Worm (Caenorhabditis elegans) whole organism, L3 larva: ENCODE data around the gene Y66D12A.21.

Experiments
- aly-2 ChIP-seq: fragments of 150-350 bp; optimal IDR thresholded peaks from 2 replicates; lab custom pipeline; 2014; ENCODE audit warnings: missing biosample characterization, missing genetic modification characterization
- ceh-16 ChIP-seq: sonication (generic microtip); optimal IDR thresholded peaks from 2 replicates; lab custom pipeline; 2017; ENCODE audit warnings: missing biosample characterization, missing genetic modification characterization
- ceh-82 ChIP-seq: fragments of 150-350 bp; optimal IDR thresholded peaks from 2 replicates; lab custom pipeline; 2014; ENCODE audit warnings: missing biosample characterization, missing genetic modification characterization
- daf-12 ChIP-seq: fragments of 150-350 bp; optimal IDR thresholded peaks from 2 replicates; lab custom pipeline; 2014; ENCODE audit warnings: missing biosample characterization, missing genetic modification reagents, missing genetic modification characterization
- egl-27 ChIP-seq: sonication (generic microtip); optimal IDR thresholded peaks from 4 replicates; lab custom pipeline; 2017; ENCODE audit warnings: missing biosample characterization, missing genetic modification reagents, missing genetic modification characterization
- elt-1 ChIP-seq: fragments of 150-350 bp; optimal IDR thresholded peaks from 2 replicates; lab custom pipeline; 2014; ENCODE audit warnings: missing biosample characterization, missing genetic modification characterization
- fkh-10 ChIP-seq: sonication (generic microtip); optimal IDR thresholded peaks from 2 replicates; lab custom pipeline; 2017; ENCODE audit warnings: missing biosample characterization, missing genetic modification reagents, missing genetic modification characterization
- fos-1 ChIP-seq: fragments of 150-350 bp; optimal IDR thresholded peaks from 2 replicates; lab custom pipeline; 2014; ENCODE audit warnings: missing biosample characterization, missing genetic modification characterization
- jun-1 ChIP-seq: fragments of 150-350 bp; optimal IDR thresholded peaks from 2 replicates; lab custom pipeline; 2014; ENCODE audit warnings: missing biosample characterization, missing genetic modification reagents, missing genetic modification characterization
- lin-15B ChIP-seq: fragments of 150-350 bp; optimal IDR thresholded peaks from 2 replicates; lab custom pipeline; 2014; ENCODE audit warnings: missing biosample characterization, missing genetic modification characterization
- lsy-12 ChIP-seq: sonication (generic microtip); optimal IDR thresholded peaks from 2 replicates; lab custom pipeline; 2016; ENCODE audit warnings: mild to moderate bottlenecking, missing genetic modification characterization, missing compliant biosample characterization
- mdl-1 ChIP-seq: fragments of 150-350 bp; optimal IDR thresholded peaks from 2 replicates; lab custom pipeline; 2014; ENCODE audit warnings: missing biosample characterization, missing genetic modification characterization
- nfya-1 ChIP-seq: sonication (generic microtip); optimal IDR thresholded peaks from 2 replicates; lab custom pipeline; 2017; ENCODE audit warnings: missing genetic modification characterization, mild to moderate bottlenecking, missing compliant biosample characterization, antibody characterized with exemption, moderate library complexity; ENCODE audit not compliant: insufficient read depth
- nhr-11 ChIP-seq: fragments of 150-350 bp; optimal IDR thresholded peaks from 2 replicates; lab custom pipeline; 2014; ENCODE audit warnings: missing biosample characterization, missing genetic modification characterization
- nhr-12 ChIP-seq: fragments of 150-350 bp; optimal IDR thresholded peaks from 2 replicates; lab custom pipeline; 2014; ENCODE audit warnings: missing biosample characterization, missing genetic modification characterization
- nhr-43 ChIP-seq: sonication (generic microtip); optimal IDR thresholded peaks from 2 replicates; lab custom pipeline; 2016; ENCODE audit warnings: mild to moderate bottlenecking, missing genetic modification characterization, missing compliant biosample characterization; ENCODE audit not compliant: poor library complexity, severe bottlenecking
- nhr-67 ChIP-seq: fragments of 150-350 bp; optimal IDR thresholded peaks from 2 replicates; lab custom pipeline; 2014; ENCODE audit warnings: missing biosample characterization, missing genetic modification characterization
- nhr-76 ChIP-seq: fragments of 150-350 bp; sonication (generic microtip); optimal IDR thresholded peaks from 5 replicates; lab custom pipeline; 2014; ENCODE audit warnings: missing biosample characterization, missing genetic modification characterization
- pha-4 ChIP-seq: fragments of 150-350 bp; optimal IDR thresholded peaks from 2 replicates; lab custom pipeline; 2014; ENCODE audit warnings: missing biosample characterization, missing genetic modification reagents, missing genetic modification characterization
- pqm-1 ChIP-seq: fragments of 150-350 bp; optimal IDR thresholded peaks from 2 replicates; lab custom pipeline; 2017; ENCODE audit warnings: missing biosample characterization, missing genetic modification characterization, inconsistent platforms
- sea-2 ChIP-seq: fragments of 150-350 bp; sonication (generic microtip); optimal IDR thresholded peaks from 4 replicates; lab custom pipeline; 2014; ENCODE audit warnings: missing biosample characterization, missing genetic modification reagents, missing genetic modification characterization
- skn-1 ChIP-seq: fragments of 150-350 bp; optimal IDR thresholded peaks from 2 replicates; lab custom pipeline; 2014; ENCODE audit warnings: missing biosample characterization, missing genetic modification characterization
- snpc-4 ChIP-seq: fragments of 150-350 bp; optimal IDR thresholded peaks from 2 replicates; lab custom pipeline; 2014; ENCODE audit warnings: missing biosample characterization, missing genetic modification characterization
- unc-39 ChIP-seq: sonication (generic microtip); optimal IDR thresholded peaks from 4 replicates; lab custom pipeline; 2017; ENCODE audit warnings: missing biosample characterization, missing genetic modification characterization
- ztf-11 ChIP-seq: fragments of 150-350 bp; optimal IDR thresholded peaks from 2 replicates; lab custom pipeline; 2014; ENCODE audit warnings: missing biosample characterization, missing genetic modification characterization
- ztf-4 ChIP-seq: fragments of 150-350 bp; optimal IDR thresholded peaks from 2 replicates; lab custom pipeline; 2014; ENCODE audit warnings: missing biosample characterization, missing genetic modification characterization

The Y66D12A.21 gene

DNA sequence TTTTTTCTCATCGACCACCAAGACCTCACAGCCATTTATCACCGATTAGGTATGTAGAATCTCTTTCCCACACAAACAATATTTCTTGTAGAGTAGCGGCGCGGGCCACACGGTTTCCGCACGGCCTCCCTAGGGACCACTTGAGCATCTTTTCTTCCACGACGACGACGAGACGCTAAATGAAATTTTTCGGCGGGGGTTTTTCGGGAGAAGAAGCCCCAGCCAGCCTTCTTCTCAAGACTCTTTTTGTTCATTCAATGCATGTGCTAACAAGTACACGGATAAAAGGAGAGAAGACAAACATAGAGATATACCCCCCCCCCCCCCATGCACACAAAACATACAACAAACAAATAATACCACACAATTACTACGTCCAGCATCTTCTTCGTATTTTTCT, 46.1 kb downstream of the Y66D12A.21 start:
- TF ChIP-seq nfya-1 (tag; lab: Kevin White, UChicago), result no peak
- TF ChIP-seq ztf-11 (tag; lab: Kevin White, UChicago), result no peak
- TF ChIP-seq aly-2 (tag; lab: Kevin White, UChicago), result no peak
- TF ChIP-seq pha-4 (tag; lab: Kevin White, UChicago), result no peak
- no peak for TF ChIP-seq unc-39
- TF ChIP-seq daf-12, result no peak
- TF ChIP-seq ceh-82, result no peak
- TF ChIP-seq lin-15B (tag; lab: Kevin White, UChicago), result no peak
- no peak for TF ChIP-seq ztf-4 (tag; lab: Kevin White, UChicago)
- no peak for TF ChIP-seq ceh-16 (tag; lab: Kevin White, UChicago)
- TF ChIP-seq fkh-10 (GFP tag; lab: Kevin White, UChicago), result no peak
- TF ChIP-seq nhr-67, result no peak

DNA sequence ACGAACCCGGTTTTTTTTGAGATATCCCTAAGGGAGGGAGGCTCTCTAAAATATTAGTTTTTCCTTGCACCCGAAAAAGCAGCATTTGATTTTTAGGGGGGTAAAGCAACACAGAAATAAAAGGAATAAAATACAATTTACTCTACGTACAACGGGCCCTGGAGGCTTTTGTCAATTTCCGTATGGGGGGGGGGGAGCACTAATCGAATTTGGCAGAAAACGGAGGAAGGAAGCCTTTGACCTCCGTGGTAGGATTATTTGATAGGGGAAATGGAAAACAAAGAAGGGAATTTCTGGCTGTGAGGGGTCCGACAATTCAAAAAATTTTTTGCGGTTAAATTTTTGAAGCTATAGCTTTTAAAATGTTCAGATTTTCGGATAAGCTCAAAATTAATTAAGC, 47.2 kb downstream of the Y66D12A.21 start:
- TF ChIP-seq jun-1 (tag; lab: Kevin White, UChicago) (no peak), aly-2 (tag; lab: Kevin White, UChicago) (no peak), nhr-43 (tag; lab: Kevin White, UChicago) (no peak), fos-1 (tag; lab: Kevin White, UChicago) (no peak), nhr-11 (tag; lab: Kevin White, UChicago) (no peak), unc-39 (no peak), sea-2 (GFP tag; lab: Kevin White, UChicago) (no peak), pqm-1 (no peak), mdl-1 (tag; lab: Kevin White, UChicago) (no peak), lsy-12 (tag; lab: Kevin White, UChicago) (no peak)

DNA sequence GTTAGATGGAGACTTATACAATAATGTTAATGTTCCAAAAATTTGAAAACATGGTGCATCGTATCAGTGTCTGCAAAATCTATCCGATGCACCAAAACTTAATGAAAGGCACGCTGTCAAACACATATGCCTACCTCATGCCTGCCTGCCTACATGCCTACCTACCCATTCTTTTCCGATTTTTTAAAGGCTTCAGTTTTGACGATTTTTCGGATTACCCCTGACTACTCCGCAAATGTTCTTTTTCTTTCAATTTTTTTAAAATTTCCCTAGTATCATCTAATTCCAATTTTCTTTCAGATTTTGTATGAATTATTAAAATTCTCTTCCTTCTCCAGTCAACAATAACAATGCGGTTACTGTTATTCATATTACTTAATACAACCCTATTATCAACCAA, 48.5 kb downstream of the Y66D12A.21 start, which contains the start of gene plr-1:
Gene plr-1, plus strand, starts transcription at position 301 of the 400 bp plus-strand sequence.
- no peak for TF ChIP-seq skn-1 (tag; lab: Kevin White, UChicago)
- TF ChIP-seq pha-4 (tag; lab: Kevin White, UChicago), result no peak
- no peak for TF ChIP-seq elt-1 (tag; lab: Kevin White, UChicago)
- no peak for TF ChIP-seq snpc-4 (tag; lab: Kevin White, UChicago)
- no peak for TF ChIP-seq daf-12
- no peak for TF ChIP-seq nhr-76 (tag; lab: Kevin White, UChicago)
- no peak for TF ChIP-seq ztf-11 (tag; lab: Kevin White, UChicago)
- TF ChIP-seq egl-27 (tag; lab: Kevin White, UChicago), result no peak
- TF ChIP-seq, all 47 proteins: peak for 0

DNA sequence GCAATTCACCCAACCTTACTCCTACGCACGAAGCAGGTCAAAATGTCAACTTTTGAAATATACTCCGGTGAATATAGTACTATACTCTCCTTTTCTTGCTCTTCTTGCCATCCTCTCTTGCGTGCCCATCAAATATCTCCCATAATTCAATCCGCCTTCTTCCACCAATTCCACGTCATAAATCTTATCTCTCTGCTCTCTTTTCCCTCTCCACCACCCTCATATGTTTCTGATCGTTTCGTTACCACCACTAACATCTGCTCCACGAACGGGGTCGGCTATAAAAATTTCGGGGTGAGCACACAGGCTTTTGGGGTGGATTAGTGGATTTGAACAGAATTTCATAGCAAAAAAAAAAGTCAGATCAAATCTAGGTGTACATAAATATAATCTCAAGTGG, 51.1 kb downstream of the Y66D12A.21 start:
- TF ChIP-seq nhr-12 (tag; lab: Kevin White, UChicago) (no peak), ceh-82 (no peak), pha-4 (tag; lab: Kevin White, UChicago) (no peak), egl-27 (tag; lab: Kevin White, UChicago) (no peak), nhr-11 (tag; lab: Kevin White, UChicago) (no peak), fkh-10 (GFP tag; lab: Kevin White, UChicago) (no peak)
